Fruit fly (Drosophila melanogaster): ENCODE measurements around the gene NP15.6.

NP15.6 gene

DNA sequence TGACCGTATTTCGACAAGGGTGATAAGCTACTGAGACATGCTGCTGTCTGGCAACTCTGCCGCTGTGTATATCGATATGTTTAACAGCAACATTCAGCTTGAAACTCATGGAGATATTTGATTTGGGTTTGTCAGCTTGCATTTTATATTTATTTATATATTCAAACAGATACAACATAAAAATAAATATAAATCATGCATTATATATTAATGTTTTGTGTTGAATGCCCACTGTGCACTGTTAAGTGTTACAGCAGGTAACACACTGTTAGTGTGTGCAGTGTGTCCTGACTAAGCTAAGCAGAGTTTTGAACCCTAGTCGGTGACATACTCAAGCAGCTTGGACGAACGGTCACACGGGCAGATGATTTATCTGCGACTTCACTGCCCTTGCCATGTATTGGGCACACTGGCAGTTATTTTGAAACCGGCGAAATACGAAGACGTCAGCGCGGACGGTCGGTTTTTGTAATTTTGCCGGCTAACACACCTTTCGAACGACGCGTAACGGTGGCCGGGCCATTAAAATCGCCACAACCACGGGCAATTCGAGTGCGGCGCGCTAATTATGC is 43.5 kb upstream of the NP15.6 start, which contains the start of the genes snRNP-U1-C and gukh (continued):
- TF ChIP-seq phol (tag; optimal IDR thresholded peaks at IDR 0.05) (peak; percentile 79), CG15479 (GFP tag; optimal IDR thresholded peaks at IDR 0.05) (no peak), Fer2 (tag; optimal IDR thresholded peaks at IDR 0.05) (peak; percentile 65), CrebB (tag; optimal IDR thresholded peaks at IDR 0.05) (peak; percentile 76), Mad (GFP tag; optimal IDR thresholded peaks at IDR 0.05) (peak; percentile 43), TFAM (GFP tag; optimal IDR thresholded peaks at IDR 0.05) (no peak), NC2α (GFP tag; optimal IDR thresholded peaks at IDR 0.05) (no peak), CG2129 (GFP tag; IDR thresholded peaks at IDR 0.05; ENCODE audit: partially characterized antibody) (peak; percentile 70; the same call in 1 of the 2 replicates), CG5180 (GFP tag; optimal IDR thresholded peaks at IDR 0.05) (peak; percentile 23), Ssrp (tag; optimal IDR thresholded peaks at IDR 0.05) (peak; percentile 59), Taf1 (GFP tag; IDR thresholded peaks at IDR 0.05) (peak; percentile 86), yki (optimal IDR thresholded peaks at IDR 0.05) (no peak), al (GFP tag; IDR thresholded peaks at IDR 0.05) (peak; percentile 82), CG11398 (GFP tag; optimal IDR thresholded peaks at IDR 0.05) (no peak), dpn (GFP tag; optimal IDR thresholded peaks at IDR 0.05) (peak; percentile 40 to 84), psq (GFP tag; optimal IDR thresholded peaks at IDR 0.05) (peak; percentile 55), CG16863 (GFP tag; optimal IDR thresholded peaks at IDR 0.05) (peak; percentile 11), CG3838 (GFP tag; optimal IDR thresholded peaks at IDR 0.05) (peak; percentile 37), CG12155 (GFP tag; optimal IDR thresholded peaks at IDR 0.05) (peak; percentile 87), CG14710 (tag; optimal IDR thresholded peaks at IDR 0.05) (peak; percentile 88), vvl (GFP tag; IDR thresholded peaks at IDR 0.05) (peak; percentile 93), fd102C (GFP tag; optimal IDR thresholded peaks at IDR 0.05) (no peak), Hr78 (GFP tag; optimal IDR thresholded peaks at IDR 0.05) (no peak), fru (optimal IDR thresholded peaks at IDR 0.05) (no peak), dati (GFP tag; IDR thresholded peaks at IDR 0.05) (peak; percentile 61), CG12236 (GFP tag; optimal IDR thresholded peaks at IDR 0.05) (no peak), kah (GFP tag; optimal IDR thresholded peaks at IDR 0.05) (no peak), CG10321 (GFP tag; IDR thresholded peaks at IDR 0.05) (peak; percentile 25; the same call in 1 of the 2 replicates), shn (GFP tag; optimal IDR thresholded peaks at IDR 0.05) (peak; percentile 35), H2.0 (GFP tag; IDR thresholded peaks at IDR 0.05) (peak; percentile 85), mam (GFP tag; optimal IDR thresholded peaks at IDR 0.05) (peak; percentile 31), CG8924 (tag; optimal IDR thresholded peaks at IDR 0.05) (peak; percentile 90), nau (GFP tag; optimal IDR thresholded peaks at IDR 0.05) (peak; percentile 35), Rx (GFP tag; IDR thresholded peaks at IDR 0.05) (peak; percentile 48), gro (GFP tag; optimal IDR thresholded peaks at IDR 0.05) (peak; percentile 71), CG14667 (GFP tag; IDR thresholded peaks at IDR 0.05) (peak; percentile 67), Spps (tag; optimal IDR thresholded peaks at IDR 0.05) (peak; percentile 50), CG12769 (tag; optimal IDR thresholded peaks at IDR 0.05) (peak; percentile 91), tap (tag; optimal IDR thresholded peaks at IDR 0.05) (peak; percentile 80), cg (GFP tag; optimal IDR thresholded peaks at IDR 0.05) (no peak), Adf1 (GFP tag; IDR thresholded peaks at IDR 0.05) (peak; percentile 84), Trl (optimal IDR thresholded peaks at IDR 0.05) (no peak), Trl (GFP tag; optimal IDR thresholded peaks at IDR 0.05) (no peak), CG8281 (tag; optimal IDR thresholded peaks at IDR 0.05) (peak; percentile 10), ftz-f1 (GFP tag; optimal IDR thresholded peaks at IDR 0.05) (no peak), CG4282 (GFP tag; optimal IDR thresholded peaks at IDR 0.05) (peak; percentile 66), sens-2 (GFP tag; IDR thresholded peaks at IDR 0.05) (peak; percentile 84), CG11696 (GFP tag; IDR thresholded peaks at IDR 0.05) (peak; percentile 44; the same call in 1 of the 2 replicates), CG17361 (GFP tag; IDR thresholded peaks at IDR 0.05) (peak; percentile 76), CG6765 (GFP tag; optimal IDR thresholded peaks at IDR 0.05) (peak; percentile 57), CG9215 (GFP tag; IDR thresholded peaks at IDR 0.05) (peak; percentile 71), CG17568 (GFP tag; optimal IDR thresholded peaks at IDR 0.05) (peak; percentile 64)

Measured in whole organism, embryonic.